Fruit fly (Drosophila melanogaster) whole organism: ENCODE results near the gene obst-A.

Experiments used
- pan ChIP-seq: fragments of >200 bp; optimal IDR thresholded peaks from 2 replicates; lab custom pipeline; 2017
- usp ChIP-seq: fragments of >200 bp; optimal IDR thresholded peaks from 2 replicates; lab custom pipeline; 2017; ENCODE audit warnings: missing biosample characterization, missing genetic modification characterization, mixed read lengths

dm6 chrX:20255977-20256376 lies 16.3 kb downstream of the obst-A start:
- TF ChIP-seq pan (lab: Kevin White, UChicago) (no peak), usp (GFP tag; lab: Kevin White, UChicago) (no peak)
